Worm (Caenorhabditis elegans): ENCODE measurements around the gene C44C10.10.

C44C10.10 gene

DNA sequence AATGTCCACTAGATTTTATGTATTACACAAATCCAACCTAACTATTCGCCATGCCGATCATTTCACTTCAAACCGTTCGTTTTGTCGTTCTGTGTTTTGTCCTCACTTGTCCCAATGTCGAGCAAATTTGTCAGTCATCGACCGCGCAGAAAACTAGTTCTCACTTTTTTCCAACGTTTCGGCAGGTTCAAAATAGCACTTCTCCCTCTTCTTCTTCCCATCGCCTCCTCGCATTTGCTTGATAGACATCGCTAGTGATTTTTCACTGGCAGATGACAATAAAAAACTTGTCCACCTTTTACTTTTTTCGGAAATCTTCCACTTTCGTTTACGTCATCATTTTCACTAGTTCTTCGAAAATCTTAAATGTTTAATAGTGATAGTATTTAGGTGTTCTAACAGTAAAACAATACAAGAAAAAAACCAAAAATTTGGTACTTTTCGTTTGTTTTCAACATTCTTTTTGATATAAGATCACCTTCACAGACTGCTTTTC lies 24.5 kb upstream of the C44C10.10 start:
- peak; percentile 61 for TF ChIP-seq aha-1 (tag)
- TF ChIP-seq nhr-102 (tag; optimal IDR thresholded peaks at IDR 0.05): no peak

DNA sequence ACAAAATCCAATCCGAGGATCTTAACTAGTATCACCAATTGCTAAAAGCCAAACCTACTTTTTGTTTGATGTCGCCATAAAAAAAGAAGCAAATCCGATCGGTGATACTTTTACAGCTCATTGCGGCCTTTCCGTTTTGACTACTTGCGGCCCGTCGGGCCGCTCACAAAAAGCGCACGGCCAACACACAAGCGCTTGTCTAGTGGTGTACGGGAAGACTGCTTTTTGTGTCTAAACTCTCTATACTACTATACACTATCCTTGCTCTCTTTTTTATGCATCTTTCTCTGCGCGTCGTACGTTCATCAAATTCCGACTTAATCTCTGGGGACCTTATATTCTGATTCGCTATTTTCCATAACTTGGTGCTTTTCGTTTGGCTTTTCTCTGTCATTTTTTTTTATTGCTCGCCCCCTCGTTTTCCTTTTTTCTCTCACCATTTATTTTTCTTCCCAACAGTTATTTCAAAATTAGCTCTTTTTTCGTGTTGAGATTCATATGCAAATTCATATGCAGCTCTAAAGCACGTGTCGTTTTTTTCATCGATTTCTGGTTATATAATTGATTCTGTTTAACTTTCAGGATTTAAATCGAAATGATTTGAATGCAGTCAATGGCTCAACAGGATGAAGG lies 23.5 kb upstream of the C44C10.10 start, which contains the start of gene noca-2:
noca-2 (plus strand) TSS at position 583 of the 633 bp plus-strand sequence.
- TF ChIP-seq hlh-30 (tag; optimal IDR thresholded peaks at IDR 0.05; ENCODE audit: insufficient read depth): peak; percentile 47
- no peak for TF ChIP-seq daf-12 (tag; optimal IDR thresholded peaks at IDR 0.05)
- no peak for TF ChIP-seq set-16 (GFP tag; IDR thresholded peaks at IDR 0.05)
- TF ChIP-seq hif-1 (tag; optimal IDR thresholded peaks at IDR 0.05): no peak
- TF ChIP-seq pqm-1 (tag; optimal IDR thresholded peaks at IDR 0.05): no peak
- TF ChIP-seq dmd-6 (GFP tag; IDR thresholded peaks at IDR 0.05): peak; percentile 36
- TF ChIP-seq spr-1 (tag; optimal IDR thresholded peaks at IDR 0.05): no peak
- no peak for TF ChIP-seq arid-1 (GFP tag; conservative IDR thresholded peaks at IDR 0.05)
- TF ChIP-seq mep-1 (tag; optimal IDR thresholded peaks at IDR 0.05): peak; percentile 54
- no peak for TF ChIP-seq ceh-82 (tag; optimal IDR thresholded peaks at IDR 0.05)
- peak; percentile 26 for TF ChIP-seq mes-2 (tag; optimal IDR thresholded peaks at IDR 0.05; ENCODE audit: poor library complexity, severe bottlenecking)
- no peak for TF ChIP-seq nhr-11 (tag; optimal IDR thresholded peaks at IDR 0.05)
- no peak for TF ChIP-seq F44E2.7 (GFP tag; IDR thresholded peaks at IDR 0.05)
- peak in 1 of 2 experiments; percentile 19 for TF ChIP-seq mdl-1 (tag; optimal IDR thresholded peaks at IDR 0.05)
- TF ChIP-seq ama-1 (optimal IDR thresholded peaks at IDR 0.05): no peak
- no peak for TF ChIP-seq F26F4.8 (GFP tag; conservative IDR thresholded peaks at IDR 0.05)
- TF ChIP-seq nhr-77 (tag; optimal IDR thresholded peaks at IDR 0.05): no peak
- TF ChIP-seq madf-5 (GFP tag; IDR thresholded peaks at IDR 0.05): no peak
- TF ChIP-seq tra-1 (GFP tag; IDR thresholded peaks at IDR 0.05): no peak
- TF ChIP-seq T20F7.1 (GFP tag; optimal IDR thresholded peaks at IDR 0.05): no peak
- no peak for TF ChIP-seq F10B5.3 (tag; optimal IDR thresholded peaks at IDR 0.05)
- TF ChIP-seq ztf-11 (tag; optimal IDR thresholded peaks at IDR 0.05): no peak
- no peak for TF ChIP-seq unc-39 (tag; optimal IDR thresholded peaks at IDR 0.05)
- peak; percentile 17 for TF ChIP-seq dpl-1 (GFP tag; optimal IDR thresholded peaks at IDR 0.05)
- TF ChIP-seq unc-62 (GFP tag; optimal IDR thresholded peaks at IDR 0.05 in 1 of 2): peak in 1 of 2 experiments; percentile 55
- TF ChIP-seq unc-62 (tag; optimal IDR thresholded peaks at IDR 0.05): no peak
- TF ChIP-seq nhr-6 (tag; optimal IDR thresholded peaks at IDR 0.05): peak; percentile 4
- TF ChIP-seq nhr-111 (GFP tag; optimal IDR thresholded peaks at IDR 0.05): no peak
- no peak for TF ChIP-seq tag-97 (GFP tag; IDR thresholded peaks at IDR 0.05)
- 0 out of 2 replicates have a peak, but pooled peaks have one; percentile 47 for TF ChIP-seq ctbp-1 (GFP tag; IDR thresholded peaks at IDR 0.05)
- no peak for TF ChIP-seq attf-4 (tag; optimal IDR thresholded peaks at IDR 0.05)
- no peak for TF ChIP-seq Y75B8A.6 (GFP tag; IDR thresholded peaks at IDR 0.05)
- no peak for TF ChIP-seq lsy-2 (tag; optimal IDR thresholded peaks at IDR 0.05)
- TF ChIP-seq zip-11 (GFP tag; IDR thresholded peaks at IDR 0.05): no peak
- TF ChIP-seq fos-1 (tag; optimal IDR thresholded peaks at IDR 0.05): no peak
- peak; percentile 30 for TF ChIP-seq hlh-11 (tag; optimal IDR thresholded peaks at IDR 0.05)
- no peak for TF ChIP-seq Y105C5A.15 (GFP tag; IDR thresholded peaks at IDR 0.05)
- no peak for TF ChIP-seq nhr-237 (tag; optimal IDR thresholded peaks at IDR 0.05)
- TF ChIP-seq aha-1 (tag): peak; percentile 45
- no peak for TF ChIP-seq snpc-4 (tag; optimal IDR thresholded peaks at IDR 0.05)
- peak; percentile 75 for TF ChIP-seq hmg-1.1 (GFP tag; IDR thresholded peaks at IDR 0.05)
- TF ChIP-seq egl-27 (tag; optimal IDR thresholded peaks at IDR 0.05): no peak
- TF ChIP-seq snpc-1.2 (GFP tag; IDR thresholded peaks at IDR 0.05): no peak
- no peak for TF ChIP-seq lin-15B (tag; optimal IDR thresholded peaks at IDR 0.05)
- TF ChIP-seq rbr-2 (tag; optimal IDR thresholded peaks at IDR 0.05): peak; percentile 33
- TF ChIP-seq madf-9 (GFP tag; conservative IDR thresholded peaks at IDR 0.05): no peak
- no peak for TF ChIP-seq lir-3 (tag; optimal IDR thresholded peaks at IDR 0.05)
- TF ChIP-seq duxl-1 (tag; optimal IDR thresholded peaks at IDR 0.05; ENCODE audit: poor library complexity): no peak
